Fruit fly (Drosophila melanogaster) whole organism, embryonic: ENCODE measurements around the gene CG32590.

Source experiments
- Atf6 ChIP-seq: fragments of 200-800 bp; sonication (Bioruptor generic); IDR thresholded peaks from 2 replicates; pipeline ENCODE4 v1.3.6; 2022; ENCODE audit warnings: missing biosample characterization, missing genetic modification characterization
- CG10431 ChIP-seq: fragments of 200-800 bp; sonication (Bioruptor generic); optimal IDR thresholded peaks from 3 replicates; lab custom pipeline; 2018; ENCODE audit warnings: missing biosample characterization, mild to moderate bottlenecking, missing genetic modification characterization
- CG11696 ChIP-seq: fragments of 200-800 bp; sonication (Bioruptor generic); IDR thresholded peaks from 2 replicates; pipeline ENCODE4 v1.3.6; 2022; ENCODE audit warnings: missing biosample characterization, missing genetic modification characterization
- CG18262 ChIP-seq: fragments of 200-800 bp; optimal IDR thresholded peaks from 3 replicates; lab custom pipeline; 2019; ENCODE audit warnings: missing biosample characterization, mild to moderate bottlenecking, missing genetic modification characterization, moderate library complexity
- CG2116 ChIP-seq: fragments of 200-800 bp; sonication (Bioruptor generic); optimal IDR thresholded peaks from 3 replicates; lab custom pipeline; 2018; ENCODE audit warnings: missing biosample characterization, mild to moderate bottlenecking, missing genetic modification characterization
- CG2199 ChIP-seq: fragments of 200-800 bp; sonication (Bioruptor generic); IDR thresholded peaks from 3 replicates; pipeline ENCODE4 v1.3.6; 2022; ENCODE audit warnings: missing biosample characterization, missing genetic modification characterization
- CG2712 ChIP-seq: fragments of 200-800 bp; optimal IDR thresholded peaks from 3 replicates; lab custom pipeline; 2019; ENCODE audit warnings: missing biosample characterization, mild to moderate bottlenecking, missing genetic modification characterization, moderate library complexity
- CG31224 ChIP-seq: fragments of 200-800 bp; sonication (Bioruptor generic); IDR thresholded peaks from 2 replicates; pipeline ENCODE4 v1.3.6; 2022; ENCODE audit warnings: missing biosample characterization, missing genetic modification characterization
- CG31441 ChIP-seq: fragments of 200-800 bp; sonication (Bioruptor generic); IDR thresholded peaks from 2 replicates; pipeline ENCODE4 v1.3.6; 2022; ENCODE audit warnings: missing biosample characterization, missing genetic modification characterization
- CG34224 ChIP-seq: fragments of 200-800 bp; sonication (Bioruptor generic); IDR thresholded peaks from 3 replicates; pipeline ENCODE4 v1.3.6; 2022; ENCODE audit warnings: missing biosample characterization, missing genetic modification characterization; ENCODE audit not compliant: partially characterized antibody
- CG5180 ChIP-seq: fragments of 200-800 bp; sonication (Bioruptor generic); optimal IDR thresholded peaks from 3 replicates; lab custom pipeline; 2017; ENCODE audit warnings: missing biosample characterization, missing genetic modification characterization, mild to moderate bottlenecking, moderate library complexity, missing genetic modification reagents
- CG8281 ChIP-seq: fragments of 200-800 bp; sonication (Bioruptor generic); optimal IDR thresholded peaks from 2 replicates; lab custom pipeline; 2018; ENCODE audit warnings: missing biosample characterization, mild to moderate bottlenecking, missing genetic modification characterization, moderate library complexity
- CG8290 ChIP-seq, 3 experiments: fragments of 200-800 bp; sonication (Bioruptor generic); optimal IDR thresholded peaks; 2 replicates each; lab custom pipeline; 2016 to 2019; ENCODE audit warnings: missing biosample characterization in 3 of 3, missing genetic modification characterization in 3 of 3, mild to moderate bottlenecking in 2 of 3, moderate library complexity in 1 of 3
- CG8359 ChIP-seq: fragments of 200-800 bp; sonication (Bioruptor generic); optimal IDR thresholded peaks from 2 replicates; lab custom pipeline; 2017; ENCODE audit warnings: missing biosample characterization, mild to moderate bottlenecking, missing genetic modification characterization, borderline replicate concordance
- D ChIP-seq, 2 experiments: fragments of 200-800 bp in 1 of 2; fragments of >200 bp in 1 of 2; sonication (Bioruptor generic) in 1 of 2; optimal IDR thresholded peaks; 2 replicates in 1 of 2; 3 replicates in 1 of 2; lab custom pipeline; 2017; ENCODE audit warnings: mild to moderate bottlenecking in 1 of 2, missing biosample characterization in 1 of 2, missing genetic modification characterization in 1 of 2, missing genetic modification reagents in 1 of 2
- Ets97D ChIP-seq: fragments of 200-800 bp; sonication (Bioruptor generic); optimal IDR thresholded peaks from 3 replicates; lab custom pipeline; 2016; ENCODE audit warnings: missing biosample characterization, missing genetic modification characterization
- Fer1 ChIP-seq: fragments of 200-800 bp; sonication (Bioruptor generic); optimal IDR thresholded peaks from 2 replicates; lab custom pipeline; 2017; ENCODE audit warnings: missing biosample characterization, mild to moderate bottlenecking, missing genetic modification characterization
- H2.0 ChIP-seq: fragments of 200-800 bp; sonication (Bioruptor generic); IDR thresholded peaks from 2 replicates; pipeline ENCODE4 v1.3.6; 2022; ENCODE audit warnings: missing biosample characterization, missing genetic modification characterization
- HLHmδ ChIP-seq: fragments of 200-800 bp; sonication (Bioruptor generic); optimal IDR thresholded peaks from 2 replicates; lab custom pipeline; 2018; ENCODE audit warnings: missing biosample characterization, mild to moderate bottlenecking, missing genetic modification characterization, moderate library complexity
- Lhr ChIP-seq: fragments of 200-800 bp; sonication (Bioruptor generic); optimal IDR thresholded peaks from 3 replicates; lab custom pipeline; 2017; ENCODE audit warnings: mild to moderate bottlenecking, missing biosample characterization, missing genetic modification reagents, missing genetic modification characterization
- Meics ChIP-seq: fragments of 200-800 bp; sonication (Bioruptor generic); optimal IDR thresholded peaks from 2 replicates; lab custom pipeline; 2017; ENCODE audit warnings: missing biosample characterization, mild to moderate bottlenecking, missing genetic modification characterization
- Optix ChIP-seq: fragments of 200-800 bp; sonication (Bioruptor generic); IDR thresholded peaks from 3 replicates; pipeline ENCODE4 v1.3.6; 2022; ENCODE audit warnings: missing biosample characterization, missing genetic modification characterization
- ab ChIP-seq: fragments of 200-800 bp; sonication (Bioruptor generic); optimal IDR thresholded peaks from 2 replicates; lab custom pipeline; 2016; ENCODE audit warnings: missing biosample characterization, missing genetic modification characterization
- caup ChIP-seq: fragments of 200-800 bp; sonication (Bioruptor generic); optimal IDR thresholded peaks from 3 replicates; lab custom pipeline; 2017; ENCODE audit warnings: missing biosample characterization, mild to moderate bottlenecking, missing genetic modification characterization, moderate library complexity; ENCODE audit not compliant: severe bottlenecking
- chinmo ChIP-seq: fragments of 200-800 bp; sonication (Bioruptor generic); IDR thresholded peaks from 4 replicates; pipeline ENCODE4 v1.3.6; 2022; ENCODE audit warnings: missing biosample characterization, missing genetic modification characterization; ENCODE audit not compliant: partially characterized antibody
- chm ChIP-seq: fragments of 200-800 bp; sonication (Bioruptor generic); IDR thresholded peaks from 2 replicates; pipeline ENCODE4 v1.3.6; 2022; ENCODE audit warnings: missing biosample characterization, missing genetic modification characterization
- ci ChIP-seq: fragments of 200-800 bp; sonication (Bioruptor generic); IDR thresholded peaks from 3 replicates; pipeline ENCODE4 v1.3.6; 2022; ENCODE audit warnings: missing biosample characterization, missing genetic modification characterization
- crc ChIP-seq: fragments of 200-800 bp; sonication (Bioruptor generic); optimal IDR thresholded peaks from 2 replicates; lab custom pipeline; 2016; ENCODE audit warnings: missing biosample characterization, missing genetic modification characterization
- crol ChIP-seq: fragments of 200-800 bp; sonication (Bioruptor generic); IDR thresholded peaks from 2 replicates; pipeline ENCODE4 v1.3.6; 2022; ENCODE audit warnings: missing biosample characterization, missing genetic modification characterization
- dan ChIP-seq: fragments of 200-800 bp; sonication (Bioruptor generic); IDR thresholded peaks from 2 replicates; pipeline ENCODE4 v1.3.6; 2022; ENCODE audit warnings: missing biosample characterization, missing genetic modification characterization
- dati ChIP-seq: fragments of 200-800 bp; sonication (Bioruptor generic); IDR thresholded peaks from 2 replicates; pipeline ENCODE4 v1.3.6; 2022; ENCODE audit warnings: missing biosample characterization, missing genetic modification characterization
- dpn ChIP-seq, 2 experiments: fragments of 200-800 bp; sonication (Bioruptor generic); optimal IDR thresholded peaks; 3 replicates each; lab custom pipeline; 2016; ENCODE audit warnings: missing biosample characterization in 2 of 2, missing genetic modification characterization in 2 of 2
- gcm ChIP-seq: fragments of 200-800 bp; sonication (Bioruptor generic); optimal IDR thresholded peaks from 2 replicates; lab custom pipeline; 2019; ENCODE audit warnings: missing biosample characterization, mild to moderate bottlenecking, missing genetic modification characterization, moderate library complexity
- gem ChIP-seq: fragments of 200-800 bp; sonication (Bioruptor generic); optimal IDR thresholded peaks from 2 replicates; lab custom pipeline; 2019; ENCODE audit warnings: missing biosample characterization, mild to moderate bottlenecking, missing genetic modification characterization, moderate library complexity
- hkb ChIP-seq, 2 experiments: fragments of 200-800 bp in 1 of 2; fragments of >200 bp in 1 of 2; sonication (Bioruptor generic) in 1 of 2; IDR thresholded peaks in 1 of 2; optimal IDR thresholded peaks in 1 of 2; 2 replicates each; pipeline versions ENCODE4 v1.3.6 to Lab custom; 2017 to 2022; ENCODE audit warnings: missing biosample characterization in 1 of 2, missing genetic modification characterization in 1 of 2
- knrl ChIP-seq: fragments of 200-800 bp; sonication (Bioruptor generic); IDR thresholded peaks from 3 replicates; pipeline ENCODE4 v1.3.6; 2022; ENCODE audit warnings: missing biosample characterization, missing genetic modification characterization; ENCODE audit not compliant: partially characterized antibody
- lab ChIP-seq: fragments of 200-800 bp; sonication (Bioruptor generic); optimal IDR thresholded peaks from 3 replicates; lab custom pipeline; 2017; ENCODE audit warnings: missing biosample characterization, missing genetic modification characterization, mild to moderate bottlenecking, moderate library complexity, missing genetic modification reagents
- mld ChIP-seq: fragments of 200-800 bp; sonication (Bioruptor generic); IDR thresholded peaks from 3 replicates; pipeline ENCODE4 v1.3.6; 2022; ENCODE audit warnings: missing biosample characterization, missing genetic modification characterization; ENCODE audit not compliant: partially characterized antibody
- phol ChIP-seq: fragments of 200-800 bp; sonication (Bioruptor generic); optimal IDR thresholded peaks from 3 replicates; lab custom pipeline; 2018; ENCODE audit warnings: missing biosample characterization, mild to moderate bottlenecking, missing genetic modification characterization, moderate library complexity
- pros ChIP-seq: fragments of 200-800 bp; sonication (Bioruptor generic); optimal IDR thresholded peaks from 3 replicates; lab custom pipeline; 2019; ENCODE audit warnings: missing biosample characterization, mild to moderate bottlenecking, missing genetic modification characterization, moderate library complexity
- ranshi ChIP-seq: fragments of 200-800 bp; sonication (Bioruptor generic); IDR thresholded peaks from 2 replicates; pipeline ENCODE4 v1.3.6; 2022; ENCODE audit warnings: missing biosample characterization, missing genetic modification characterization
- sens ChIP-seq: fragments of 200-800 bp; sonication (Bioruptor generic); peaks from one replicate; lab custom pipeline; 2016; ENCODE audit warnings: missing biosample characterization, missing genetic modification characterization
- seq ChIP-seq: fragments of 200-800 bp; sonication (Bioruptor generic); IDR thresholded peaks from 2 replicates; pipeline ENCODE4 v1.3.6; 2022; ENCODE audit warnings: missing biosample characterization, missing genetic modification characterization
- sob ChIP-seq: fragments of 200-800 bp; sonication (Bioruptor generic); IDR thresholded peaks from 2 replicates; pipeline ENCODE4 v1.3.6; 2022; ENCODE audit warnings: missing biosample characterization, missing genetic modification characterization
- unpg ChIP-seq: fragments of 200-800 bp; sonication (Bioruptor generic); optimal IDR thresholded peaks from 3 replicates; lab custom pipeline; 2018; ENCODE audit warnings: missing biosample characterization, mild to moderate bottlenecking, missing genetic modification characterization, moderate library complexity
- zf30C ChIP-seq: fragments of 200-800 bp; sonication (Bioruptor generic); optimal IDR thresholded peaks from 3 replicates; lab custom pipeline; 2018; ENCODE audit warnings: missing biosample characterization, mild to moderate bottlenecking, missing genetic modification characterization

The CG32590 gene

dm6 chrX:14841893-14842505, 3.1 kb upstream of the CG32590 start (continued):
- TF ChIP-seq Atf6 (GFP tag; lab: Robert Waterston, UW), result peak; percentile 38; the same call in 1 of the 2 replicates
- peak; percentile 8 for TF ChIP-seq CG2116
- TF ChIP-seq phol (tag; lab: Kevin White, UChicago), result peak; percentile 0
- TF ChIP-seq hkb (optimal IDR thresholded peaks at IDR 0.05; lab: Kevin White, UChicago), result no peak
- TF ChIP-seq hkb (GFP tag; IDR thresholded peaks at IDR 0.05; lab: Robert Waterston, UW), result peak; percentile 35; the same call in 1 of the 2 replicates
- TF ChIP-seq CG8359 (GFP tag; lab: Kevin White, UChicago), result no peak
- peak in 1 of 2 experiments; percentile 2 for TF ChIP-seq dpn (GFP tag; optimal IDR thresholded peaks at IDR 0.05; lab: Kevin White, UChicago)
- peak; percentile 40 for TF ChIP-seq zf30C (GFP tag; lab: Kevin White, UChicago)
- no peak for TF ChIP-seq ranshi (GFP tag; lab: Robert Waterston, UW)
- peak; percentile 62; the same call in 1 of the 2 replicates for TF ChIP-seq seq (GFP tag; lab: Robert Waterston, UW)
- 0 out of 2 replicates have a peak, but pooled peaks have one; percentile 10 for TF ChIP-seq CG31441 (GFP tag; lab: Robert Waterston, UW)
- peak; percentile 1 for TF ChIP-seq caup (GFP tag; lab: Kevin White, UChicago)
- 0 out of 3 replicates have a peak, but pooled peaks have one; percentile 43 for TF ChIP-seq CG2199 (GFP tag; lab: Robert Waterston, UW)
- TF ChIP-seq Meics (GFP tag; lab: Kevin White, UChicago), result no peak
- TF ChIP-seq Optix (GFP tag; lab: Robert Waterston, UW), result 0 out of 3 replicates have a peak, but pooled peaks have one; percentile 28
- peak; percentile 2 for TF ChIP-seq unpg (GFP tag; lab: Kevin White, UChicago)
- peak; percentile 100 for TF ChIP-seq CG10431 (GFP tag; lab: Kevin White, UChicago)
- 0 out of 3 replicates have a peak, but pooled peaks have one; percentile 16 for TF ChIP-seq knrl
- TF ChIP-seq ci (GFP tag; lab: Robert Waterston, UW), result peak; percentile 56; the same call in 1 of the 3 replicates
- no peak for TF ChIP-seq crc (GFP tag; lab: Kevin White, UChicago)
- 0 out of 2 replicates have a peak, but pooled peaks have one; percentile 31 for TF ChIP-seq chm (GFP tag; lab: Robert Waterston, UW)
- TF ChIP-seq mld (GFP tag; lab: Robert Waterston, UW), result no peak
- TF ChIP-seq CG8290 (GFP tag; optimal IDR thresholded peaks at IDR 0.05; lab: Kevin White, UChicago), result no peak
- peak in 1 of 2 experiments; percentile 9 for TF ChIP-seq CG8290 (tag; optimal IDR thresholded peaks at IDR 0.05; lab: Kevin White, UChicago)
- no peak for TF ChIP-seq ab (GFP tag; lab: Kevin White, UChicago)
- TF ChIP-seq CG34224 (GFP tag; lab: Robert Waterston, UW), result no peak
- TF ChIP-seq dan (GFP tag; lab: Robert Waterston, UW), result no peak
- TF ChIP-seq Ets97D (GFP tag; lab: Kevin White, UChicago), result peak; percentile 47
- peak; percentile 32 for TF ChIP-seq lab (GFP tag; lab: Kevin White, UChicago)
- peak; percentile 5 for TF ChIP-seq gem
- 0 out of 2 replicates have a peak, but pooled peaks have one; percentile 20 for TF ChIP-seq H2.0 (GFP tag; lab: Robert Waterston, UW)
- peak; percentile 54 for TF ChIP-seq pros (GFP tag; lab: Kevin White, UChicago)
- TF ChIP-seq sens (GFP tag; lab: Kevin White, UChicago), result peak; percentile 66
- TF ChIP-seq chinmo (GFP tag; lab: Robert Waterston, UW), result 0 out of 4 replicates have a peak, but pooled peaks have one; percentile 30

- TF ChIP-seq CG11696 (GFP tag; lab: Robert Waterston, UW), result 0 out of 2 replicates have a peak, but pooled peaks have one; percentile 19
- TF ChIP-seq HLHmδ (GFP tag; lab: Kevin White, UChicago), result no peak
- no peak for TF ChIP-seq CG8281 (tag; lab: Kevin White, UChicago)
- TF ChIP-seq gcm (GFP tag; lab: Kevin White, UChicago), result peak; percentile 56
- no peak for TF ChIP-seq crc (GFP tag; lab: Kevin White, UChicago)
- TF ChIP-seq dati (GFP tag; lab: Robert Waterston, UW), result no peak
- no peak for TF ChIP-seq CG5180 (GFP tag; lab: Kevin White, UChicago)
- TF ChIP-seq D (optimal IDR thresholded peaks at IDR 0.05; lab: Kevin White, UChicago), result no peak
- TF ChIP-seq D (GFP tag; optimal IDR thresholded peaks at IDR 0.05; lab: Kevin White, UChicago), result peak; percentile 31
- TF ChIP-seq Fer1 (GFP tag; lab: Kevin White, UChicago), result no peak
- TF ChIP-seq CG18262 (tag; lab: Kevin White, UChicago), result peak; percentile 56
- no peak for TF ChIP-seq CG31224
- TF ChIP-seq CG2712, result peak; percentile 59
- TF ChIP-seq crol (GFP tag; lab: Robert Waterston, UW), result no peak
- 0 out of 2 replicates have a peak, but pooled peaks have one; percentile 12 for TF ChIP-seq sob
- no peak for TF ChIP-seq Lhr (GFP tag; lab: Kevin White, UChicago)
Observed at dm6 chrX:14840417-14840872, 1.5 kb upstream of the CG32590 start.
